Worm (Caenorhabditis elegans): Measurements from ENCODE around the gene gck-1.

Gene gck-1

ce11 chrV:8940419-8940818, 7.2 kb upstream of the gck-1 start:
- no peak for TF ChIP-seq ztf-29 (GFP tag; IDR thresholded peaks at IDR 0.05)
- no peak for TF ChIP-seq klf-2 (GFP tag; conservative IDR thresholded peaks at IDR 0.05)
- no peak for TF ChIP-seq ref-1 (GFP tag; conservative IDR thresholded peaks at IDR 0.05)
- no peak for TF ChIP-seq med-1 (GFP tag; optimal IDR thresholded peaks at IDR 0.05; ENCODE audit: insufficient read depth)
- TF ChIP-seq flt-1 (GFP tag; IDR thresholded peaks at IDR 0.05) = no peak
- TF ChIP-seq tab-1 (GFP tag; IDR thresholded peaks at IDR 0.05) = no peak
- no peak for TF ChIP-seq T22C8.4 (GFP tag; IDR thresholded peaks at IDR 0.05)
- no peak for TF ChIP-seq cog-1 (tag; optimal IDR thresholded peaks at IDR 0.05)
- TF ChIP-seq ztf-23 (GFP tag; IDR thresholded peaks at IDR 0.05) = no peak

- TF ChIP-seq ztf-29 (GFP tag; IDR thresholded peaks at IDR 0.05) = no peak
- no peak for TF ChIP-seq klf-2 (GFP tag; conservative IDR thresholded peaks at IDR 0.05)
- no peak for TF ChIP-seq tab-1 (GFP tag; IDR thresholded peaks at IDR 0.05)
Measured at ce11 chrV:8942437-8942978, 5.1 kb upstream of the gck-1 start.

- TF ChIP-seq flt-1 (GFP tag; IDR thresholded peaks at IDR 0.05) = no peak
- no peak for TF ChIP-seq cog-1 (tag; optimal IDR thresholded peaks at IDR 0.05)
Measured at ce11 chrV:8943963-8944362, 3.6 kb upstream of the gck-1 start, which contains the start of gene T19A5.3. TSS of gene T19A5.3 (minus strand) at chrV:8944063.

ce11 chrV:8944481-8944880, 3.1 kb upstream of the gck-1 start:
- TF ChIP-seq klf-2 (GFP tag; conservative IDR thresholded peaks at IDR 0.05) (no peak), T22C8.4 (GFP tag; IDR thresholded peaks at IDR 0.05) (no peak), med-1 (GFP tag; optimal IDR thresholded peaks at IDR 0.05; ENCODE audit: insufficient read depth) (no peak), flt-1 (GFP tag; IDR thresholded peaks at IDR 0.05) (no peak), cog-1 (tag; optimal IDR thresholded peaks at IDR 0.05) (no peak), ztf-23 (GFP tag; IDR thresholded peaks at IDR 0.05) (no peak), tab-1 (GFP tag; IDR thresholded peaks at IDR 0.05) (no peak), ref-1 (GFP tag; conservative IDR thresholded peaks at IDR 0.05) (no peak), ztf-29 (GFP tag; IDR thresholded peaks at IDR 0.05) (no peak)

- TF ChIP-seq tab-1 (GFP tag; IDR thresholded peaks at IDR 0.05) = no peak
- TF ChIP-seq T22C8.4 (GFP tag; IDR thresholded peaks at IDR 0.05) = no peak
- TF ChIP-seq cog-1 (tag; optimal IDR thresholded peaks at IDR 0.05) = no peak
- TF ChIP-seq klf-2 (GFP tag; conservative IDR thresholded peaks at IDR 0.05) = no peak
- no peak for TF ChIP-seq ztf-23 (GFP tag; IDR thresholded peaks at IDR 0.05)
- TF ChIP-seq flt-1 (GFP tag; IDR thresholded peaks at IDR 0.05) = no peak
- no peak for TF ChIP-seq ztf-29 (GFP tag; IDR thresholded peaks at IDR 0.05)
- no peak for TF ChIP-seq med-1 (GFP tag; optimal IDR thresholded peaks at IDR 0.05; ENCODE audit: insufficient read depth)
- TF ChIP-seq ref-1 (GFP tag; conservative IDR thresholded peaks at IDR 0.05) = no peak
Measured at ce11 chrV:8946142-8946541, 1.5 kb upstream of the gck-1 start.

- TF ChIP-seq tab-1 (GFP tag; IDR thresholded peaks at IDR 0.05) (no peak), T22C8.4 (GFP tag; IDR thresholded peaks at IDR 0.05) (no peak), med-1 (GFP tag; optimal IDR thresholded peaks at IDR 0.05; ENCODE audit: insufficient read depth) (no peak), ref-1 (GFP tag; conservative IDR thresholded peaks at IDR 0.05) (no peak), flt-1 (GFP tag; IDR thresholded peaks at IDR 0.05) (no peak), ztf-23 (GFP tag; IDR thresholded peaks at IDR 0.05) (no peak), ztf-29 (GFP tag; IDR thresholded peaks at IDR 0.05) (no peak), klf-2 (GFP tag; conservative IDR thresholded peaks at IDR 0.05) (no peak), cog-1 (tag; optimal IDR thresholded peaks at IDR 0.05) (no peak)
Measured at ce11 chrV:8948365-8948764, 766 bp downstream of the gck-1 start.

ce11 chrV:8948996-8949395, 1.4 kb downstream of the gck-1 start:
- TF ChIP-seq med-1 (GFP tag; optimal IDR thresholded peaks at IDR 0.05; ENCODE audit: insufficient read depth) = no peak
- TF ChIP-seq cog-1 (tag; optimal IDR thresholded peaks at IDR 0.05) = no peak
- no peak for TF ChIP-seq flt-1 (GFP tag; IDR thresholded peaks at IDR 0.05)
- no peak for TF ChIP-seq klf-2 (GFP tag; conservative IDR thresholded peaks at IDR 0.05)
- TF ChIP-seq ztf-29 (GFP tag; IDR thresholded peaks at IDR 0.05) = no peak
- no peak for TF ChIP-seq T22C8.4 (GFP tag; IDR thresholded peaks at IDR 0.05)
- TF ChIP-seq ztf-23 (GFP tag; IDR thresholded peaks at IDR 0.05) = no peak
- no peak for TF ChIP-seq tab-1 (GFP tag; IDR thresholded peaks at IDR 0.05)

- TF ChIP-seq ref-1 (GFP tag; conservative IDR thresholded peaks at IDR 0.05) (no peak), T22C8.4 (GFP tag; IDR thresholded peaks at IDR 0.05) (no peak), klf-2 (GFP tag; conservative IDR thresholded peaks at IDR 0.05) (no peak), ztf-29 (GFP tag; IDR thresholded peaks at IDR 0.05) (no peak), med-1 (GFP tag; optimal IDR thresholded peaks at IDR 0.05; ENCODE audit: insufficient read depth) (no peak), tab-1 (GFP tag; IDR thresholded peaks at IDR 0.05) (no peak)
Measured at ce11 chrV:8949873-8950272, 2.3 kb downstream of the gck-1 start.

ce11 chrV:8956387-8957095, 8.9 kb downstream of the gck-1 start, which contains the start of gene ttc-17:
TSS of gene ttc-17 (plus strand) at chrV:8957045.
- no peak for TF ChIP-seq klf-2 (GFP tag; conservative IDR thresholded peaks at IDR 0.05)
- TF ChIP-seq med-1 (GFP tag; optimal IDR thresholded peaks at IDR 0.05; ENCODE audit: insufficient read depth) = no peak
- TF ChIP-seq ztf-29 (GFP tag; IDR thresholded peaks at IDR 0.05) = peak; percentile 69; the same call in 1 of the 2 replicates
- TF ChIP-seq T22C8.4 (GFP tag; IDR thresholded peaks at IDR 0.05) = 0 out of 2 replicates have a peak, but pooled peaks have one; percentile 12

ce11 chrV:8964055-8964758, 16.6 kb downstream of the gck-1 start, which contains the start of gene nhr-44:
TSS of gene nhr-44 (minus strand) at chrV:8964105.
- TF ChIP-seq flt-1 (GFP tag; IDR thresholded peaks at IDR 0.05) (no peak), T22C8.4 (GFP tag; IDR thresholded peaks at IDR 0.05) (no peak), ztf-29 (GFP tag; IDR thresholded peaks at IDR 0.05) (no peak)
